3 fruit fly cellular contexts compared by ENCODE assay signal in the genomic region with DNA sequence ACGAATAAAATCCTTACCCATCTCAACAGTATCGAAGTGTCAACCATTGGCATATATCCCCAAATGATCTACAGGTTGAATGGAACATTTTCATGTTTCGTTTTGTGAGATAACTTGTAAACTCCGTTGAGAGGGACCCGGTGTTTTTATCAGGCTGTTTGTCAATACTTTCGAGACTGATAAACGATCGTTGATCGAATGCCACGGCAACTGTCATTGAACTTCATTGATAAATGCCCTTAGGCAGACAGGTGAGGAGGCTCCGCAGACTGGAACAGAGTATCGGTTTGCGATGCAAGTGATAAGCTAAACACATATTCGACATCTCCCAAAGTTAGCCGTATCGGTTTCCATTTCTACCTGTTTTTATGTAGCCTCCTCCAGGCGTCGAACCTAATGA.
TF ChIP-seq lines count a peak whose summit lies in the region.

No protein-coding gene starts in this region.

- TF ChIP-seq CTCF in whole organism, embryonic (GFP tag; optimal IDR thresholded peaks at IDR 0.05; lab: Kevin White, UChicago) = no peak

TF ChIP-seq in whole organism, embryonic, 481 proteins besides CTCF, POLR2A, EP300 and RAD21:
- TF ChIP-seq maf-S (GFP tag; optimal IDR thresholded peaks at IDR 0.05; lab: Kevin White, UChicago) (no peak), lov (optimal IDR thresholded peaks at IDR 0.05; lab: Kevin White, UChicago) (no peak), lov (GFP tag; IDR thresholded peaks at IDR 0.05; lab: Robert Waterston, UW) (0 out of 3 replicates have a peak, but pooled peaks have one; percentile 19), grn (GFP tag; optimal IDR thresholded peaks at IDR 0.05; lab: Kevin White, UChicago) (peak; percentile 92), CG8281 (tag; optimal IDR thresholded peaks at IDR 0.05; lab: Kevin White, UChicago) (peak; percentile 73)

TF ChIP-seq in whole organism, prepupa, 60 proteins besides CTCF, POLR2A, EP300 and RAD21:
- peak; percentile 16 for TF ChIP-seq fkh (GFP tag; optimal IDR thresholded peaks at IDR 0.05; lab: Kevin White, UChicago)
- TF ChIP-seq CG10631 (GFP tag; optimal IDR thresholded peaks at IDR 0.05; lab: Kevin White, UChicago) = no peak
TF ChIP-seq in whole organism, prepupa: peak in this region for 1.

TF ChIP-seq in whole organism, pupa, 21 proteins besides CTCF, POLR2A, EP300 and RAD21:
- no peak for TF ChIP-seq CG34367 (tag; optimal IDR thresholded peaks at IDR 0.05; lab: Kevin White, UChicago)
- peak; percentile 64 for TF ChIP-seq EcR (GFP tag; optimal IDR thresholded peaks at IDR 0.05; lab: Kevin White, UChicago)
- TF ChIP-seq CG9948 (tag; optimal IDR thresholded peaks at IDR 0.05; lab: Kevin White, UChicago) = no peak
